Worm (Caenorhabditis elegans): ENCODE data around the gene D1044.1.

Gene D1044.1

DNA sequence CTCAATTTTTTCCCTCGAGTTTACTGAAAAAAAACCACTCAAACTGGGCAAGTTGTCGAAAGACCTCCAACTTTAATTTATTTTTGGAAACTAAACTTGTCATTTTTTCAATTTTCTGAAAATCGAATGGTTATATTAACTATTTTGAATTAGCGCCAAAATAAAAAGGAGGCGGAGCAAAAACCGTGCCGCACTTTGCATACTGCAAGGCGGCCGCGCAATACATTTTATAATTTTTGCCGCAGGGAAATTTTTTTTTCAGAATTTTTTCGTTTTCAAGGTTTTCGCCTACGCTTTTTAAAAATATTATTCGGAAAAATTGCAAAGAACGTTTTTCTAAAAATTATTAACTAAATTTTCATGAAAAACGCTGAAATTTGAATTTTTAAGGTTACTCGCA, 40.4 kb upstream of the D1044.1 start:
- no peak for TF ChIP-seq nhr-76 (tag; optimal IDR thresholded peaks at IDR 0.05)
- TF ChIP-seq unc-39 (tag; optimal IDR thresholded peaks at IDR 0.05) = no peak
- no peak for TF ChIP-seq lsy-12 (tag; optimal IDR thresholded peaks at IDR 0.05)
- no peak for TF ChIP-seq nhr-77 (tag; optimal IDR thresholded peaks at IDR 0.05)
- TF ChIP-seq daf-12 (tag; optimal IDR thresholded peaks at IDR 0.05) = no peak
- no peak for TF ChIP-seq snpc-4 (tag; optimal IDR thresholded peaks at IDR 0.05)
- TF ChIP-seq ztf-4 (tag; optimal IDR thresholded peaks at IDR 0.05) = no peak
- no peak for TF ChIP-seq lin-39 (tag; optimal IDR thresholded peaks at IDR 0.05)
- no peak for TF ChIP-seq elt-3 (tag; optimal IDR thresholded peaks at IDR 0.05)
- no peak for TF ChIP-seq fkh-10 (GFP tag; optimal IDR thresholded peaks at IDR 0.05)
- TF ChIP-seq nhr-67 (tag; optimal IDR thresholded peaks at IDR 0.05) = no peak
- TF ChIP-seq nhr-23 (tag; optimal IDR thresholded peaks at IDR 0.05) = no peak
- TF ChIP-seq elt-2 (tag; optimal IDR thresholded peaks at IDR 0.05) = no peak
- no peak for TF ChIP-seq skn-1 (tag; optimal IDR thresholded peaks at IDR 0.05)
- no peak for TF ChIP-seq egl-27 (tag; optimal IDR thresholded peaks at IDR 0.05)

ce11 chrIII:5504164-5504563, 39.9 kb upstream of the D1044.1 start:
- peak; percentile 25 for TF ChIP-seq lin-15B (tag; optimal IDR thresholded peaks at IDR 0.05)
- peak in 1 of 3 experiments; percentile 38 for TF ChIP-seq elt-3 (tag; optimal IDR thresholded peaks at IDR 0.05)
- TF ChIP-seq ama-1 (optimal IDR thresholded peaks at IDR 0.05) = peak; percentile 98
- TF ChIP-seq nhr-43 (tag; optimal IDR thresholded peaks at IDR 0.05; ENCODE audit: poor library complexity, severe bottlenecking) = peak; percentile 28
- TF ChIP-seq lsy-12 (tag; optimal IDR thresholded peaks at IDR 0.05) = peak; percentile 40
- no peak for TF ChIP-seq elt-1 (tag; optimal IDR thresholded peaks at IDR 0.05)
- peak; percentile 56 for TF ChIP-seq elt-2 (tag; optimal IDR thresholded peaks at IDR 0.05)
- no peak for TF ChIP-seq eor-1 (tag; optimal IDR thresholded peaks at IDR 0.05)
- TF ChIP-seq nhr-25 (tag; optimal IDR thresholded peaks at IDR 0.05) = peak; percentile 90
- no peak for TF ChIP-seq daf-12 (tag; optimal IDR thresholded peaks at IDR 0.05)
- TF ChIP-seq ztf-4 (tag; optimal IDR thresholded peaks at IDR 0.05) = peak; percentile 44
- peak; percentile 56 for TF ChIP-seq snpc-4 (tag; optimal IDR thresholded peaks at IDR 0.05)
- peak; percentile 12 for TF ChIP-seq egl-5 (tag; optimal IDR thresholded peaks at IDR 0.05)
- no peak for TF ChIP-seq mdl-1 (tag; optimal IDR thresholded peaks at IDR 0.05)
- no peak for TF ChIP-seq nhr-12 (tag; optimal IDR thresholded peaks at IDR 0.05)
- TF ChIP-seq nhr-23 (tag; optimal IDR thresholded peaks at IDR 0.05) = peak; percentile 45
- TF ChIP-seq ceh-28 (tag; optimal IDR thresholded peaks at IDR 0.05) = peak; percentile 56
- TF ChIP-seq nhr-67 (tag; optimal IDR thresholded peaks at IDR 0.05) = no peak
- TF ChIP-seq nfya-1 (tag; optimal IDR thresholded peaks at IDR 0.05; ENCODE audit: insufficient read depth) = peak; percentile 70
- TF ChIP-seq pqm-1 (tag; optimal IDR thresholded peaks at IDR 0.05) = peak; percentile 34
- TF ChIP-seq zag-1 (tag; optimal IDR thresholded peaks at IDR 0.05) = no peak
- TF ChIP-seq skn-1 (tag; optimal IDR thresholded peaks at IDR 0.05) = peak; percentile 15
- TF ChIP-seq unc-62 (GFP tag; optimal IDR thresholded peaks at IDR 0.05) = no peak
- TF ChIP-seq lin-39 (tag; optimal IDR thresholded peaks at IDR 0.05) = peak; percentile 4
- TF ChIP-seq fkh-10 (GFP tag; optimal IDR thresholded peaks at IDR 0.05) = peak; percentile 29
- no peak for TF ChIP-seq ztf-11 (tag; optimal IDR thresholded peaks at IDR 0.05)
- TF ChIP-seq jun-1 (tag; optimal IDR thresholded peaks at IDR 0.05) = peak; percentile 77
- peak; percentile 28 for TF ChIP-seq hmg-11 (tag; optimal IDR thresholded peaks at IDR 0.05)
- no peak for TF ChIP-seq mml-1 (tag; optimal IDR thresholded peaks at IDR 0.05)

DNA sequence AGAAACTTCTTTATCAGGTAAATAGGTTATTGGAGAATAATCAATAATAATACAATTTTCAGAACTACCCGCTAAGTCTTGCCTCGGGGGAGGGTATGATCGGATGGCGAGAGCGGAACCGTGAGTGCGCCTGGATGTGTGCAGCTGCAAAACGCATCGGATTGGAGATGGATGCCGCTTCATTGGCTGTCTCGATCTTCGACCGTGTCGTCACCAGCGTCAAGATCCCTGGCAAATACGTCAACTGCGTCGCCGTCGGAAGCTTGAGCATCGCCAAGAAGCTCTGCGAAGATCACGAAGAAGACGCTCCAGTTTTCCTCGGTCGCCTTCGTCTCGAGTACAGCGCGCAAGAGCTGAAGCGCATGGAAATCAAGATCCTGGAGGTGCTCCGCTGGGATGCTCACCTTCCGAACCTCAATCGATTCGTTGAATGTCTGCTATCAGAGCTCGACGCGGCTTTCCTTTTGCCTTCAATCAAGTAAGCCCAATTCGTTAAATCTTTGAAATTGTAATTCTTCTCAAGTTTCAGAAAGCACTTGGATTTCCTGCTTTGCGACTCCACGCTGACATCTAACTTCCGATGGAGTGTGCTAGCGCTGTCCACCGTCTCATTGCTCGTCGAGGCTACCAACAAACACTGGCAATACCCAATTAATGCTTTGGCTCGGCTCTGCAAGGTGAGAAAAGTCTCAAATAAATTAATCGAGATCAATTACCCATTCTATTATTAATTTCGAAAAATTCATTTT, 39.2 kb upstream of the D1044.1 start:
- TF ChIP-seq lin-15B (tag; optimal IDR thresholded peaks at IDR 0.05) = no peak
- no peak for TF ChIP-seq elt-1 (tag; optimal IDR thresholded peaks at IDR 0.05)
- TF ChIP-seq nhr-43 (tag; optimal IDR thresholded peaks at IDR 0.05; ENCODE audit: poor library complexity, severe bottlenecking) = peak; percentile 42

DNA sequence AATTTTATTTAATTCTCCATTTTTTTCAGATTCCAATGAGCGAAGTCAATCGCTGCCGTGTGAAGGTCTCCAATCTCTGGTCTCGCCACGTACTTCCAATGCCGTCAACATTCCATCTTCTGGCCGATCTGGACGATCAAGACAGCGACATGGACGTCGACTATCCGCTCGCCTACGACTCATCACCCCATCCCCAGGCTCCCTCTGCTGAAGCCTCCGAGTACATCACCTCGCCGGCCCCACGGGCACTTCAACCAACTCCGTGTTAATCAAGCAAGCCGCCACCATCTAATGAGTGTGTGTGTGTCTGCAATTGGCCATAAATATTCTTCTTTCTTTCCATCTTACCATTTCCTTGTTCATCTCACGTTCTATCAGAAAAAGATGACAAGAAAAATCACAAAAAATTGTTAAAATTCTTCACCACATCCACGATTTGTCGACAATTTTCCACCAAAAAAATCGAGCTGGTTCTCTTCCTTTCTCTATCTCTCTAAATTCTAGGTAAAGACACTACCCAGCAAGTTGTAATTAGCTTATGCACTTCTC, 38.5 kb upstream of the D1044.1 start:
- TF ChIP-seq ama-1 (optimal IDR thresholded peaks at IDR 0.05) (peak; percentile 44), nhr-11 (tag; optimal IDR thresholded peaks at IDR 0.05) (no peak)
